Fruit fly (Drosophila melanogaster) whole organism, adult: ENCODE data around the gene CG13601.

ENCODE experiments used
- CG11617 ChIP-seq: fragments of 200-800 bp; sonication (Bioruptor generic); optimal IDR thresholded peaks from 2 replicates; lab custom pipeline; 2017; ENCODE audit warnings: mild to moderate bottlenecking, missing biosample characterization, missing genetic modification reagents, missing genetic modification characterization
- CG14711 ChIP-seq: fragments of 200-800 bp; sonication (Bioruptor generic); optimal IDR thresholded peaks from 2 replicates; lab custom pipeline; 2018; ENCODE audit warnings: missing biosample characterization, mild to moderate bottlenecking, missing genetic modification characterization, moderate library complexity
- CG33017 ChIP-seq: fragments of 200-800 bp; sonication (Bioruptor generic); optimal IDR thresholded peaks from 2 replicates; lab custom pipeline; 2018; ENCODE audit warnings: missing biosample characterization, mild to moderate bottlenecking, missing genetic modification characterization, moderate library complexity
- CG7045 ChIP-seq: fragments of 200-800 bp; sonication (Bioruptor generic); optimal IDR thresholded peaks from 2 replicates; lab custom pipeline; 2017; ENCODE audit warnings: missing biosample characterization, mild to moderate bottlenecking, missing genetic modification characterization
- CG7101 ChIP-seq: fragments of 200-800 bp; sonication (Bioruptor generic); optimal IDR thresholded peaks from 2 replicates; lab custom pipeline; 2018; ENCODE audit warnings: missing biosample characterization, mild to moderate bottlenecking, missing genetic modification characterization, moderate library complexity
- Clk ChIP-seq: fragments of 200-800 bp; sonication (Bioruptor generic); optimal IDR thresholded peaks from 2 replicates; lab custom pipeline; 2017; ENCODE audit warnings: missing biosample characterization, missing genetic modification characterization
- Crg-1 ChIP-seq: fragments of 200-800 bp; sonication (Bioruptor generic); optimal IDR thresholded peaks from 2 replicates; lab custom pipeline; 2016; ENCODE audit warnings: missing biosample characterization, missing genetic modification characterization
- Hr96 ChIP-seq: fragments of 200-800 bp; sonication (Bioruptor generic); optimal IDR thresholded peaks from 2 replicates; lab custom pipeline; 2016; ENCODE audit warnings: missing biosample characterization, missing genetic modification characterization
- bab1 ChIP-seq: fragments of 200-800 bp; sonication (Bioruptor generic); optimal IDR thresholded peaks from 3 replicates; lab custom pipeline; 2019; ENCODE audit warnings: missing biosample characterization, mild to moderate bottlenecking, missing genetic modification characterization, moderate library complexity
- pad ChIP-seq: fragments of 200-800 bp; sonication (Bioruptor generic); optimal IDR thresholded peaks from 3 replicates; lab custom pipeline; 2017; ENCODE audit warnings: missing biosample characterization, missing genetic modification characterization, mild to moderate bottlenecking, moderate library complexity, missing genetic modification reagents

dm6 chr3R:23969449-23969848 is 42.0 kb upstream of the CG13601 start:
- TF ChIP-seq Clk (GFP tag; lab: Kevin White, UChicago) (no peak), CG14711 (tag; lab: Kevin White, UChicago) (no peak), CG11617 (GFP tag; lab: Kevin White, UChicago) (no peak), pad (GFP tag; lab: Kevin White, UChicago) (no peak), Crg-1 (no peak), CG33017 (tag; lab: Kevin White, UChicago) (no peak), Hr96 (GFP tag; lab: Kevin White, UChicago) (no peak), CG7045 (GFP tag; lab: Kevin White, UChicago) (no peak), bab1 (GFP tag; lab: Kevin White, UChicago) (no peak), CG7101 (tag; lab: Kevin White, UChicago) (no peak)
